Fruit fly (Drosophila melanogaster) whole organism, embryonic: ENCODE results near the gene Acp63F.

ENCODE experiments used
- CG10147 ChIP-seq: fragments of 200-800 bp; sonication (Bioruptor generic); optimal IDR thresholded peaks from 2 replicates; lab custom pipeline; 2019; ENCODE audit warnings: missing biosample characterization, mild to moderate bottlenecking, missing genetic modification characterization, moderate library complexity
- CG10462 ChIP-seq: fragments of 200-800 bp; sonication (Bioruptor generic); optimal IDR thresholded peaks from 2 replicates; lab custom pipeline; 2016; ENCODE audit warnings: missing biosample characterization, missing genetic modification characterization
- CG11093 ChIP-seq: fragments of 200-800 bp; sonication (Bioruptor generic); IDR thresholded peaks from 3 replicates; pipeline ENCODE4 v1.3.6; 2022; ENCODE audit warnings: missing biosample characterization, missing genetic modification characterization
- CG12391 ChIP-seq: fragments of 200-800 bp; sonication (Bioruptor generic); optimal IDR thresholded peaks from 3 replicates; lab custom pipeline; 2018; ENCODE audit warnings: missing biosample characterization, mild to moderate bottlenecking, missing genetic modification characterization, moderate library complexity
- CG15011 ChIP-seq: fragments of 200-800 bp; sonication (Bioruptor generic); optimal IDR thresholded peaks from 3 replicates; lab custom pipeline; 2018; ENCODE audit warnings: missing biosample characterization, mild to moderate bottlenecking, missing genetic modification characterization
- CG17359 ChIP-seq: fragments of 200-800 bp; sonication (Bioruptor generic); optimal IDR thresholded peaks from 3 replicates; lab custom pipeline; 2018; ENCODE audit warnings: missing biosample characterization, mild to moderate bottlenecking, missing genetic modification characterization, moderate library complexity
- CG17802 ChIP-seq: fragments of 200-800 bp; sonication (Bioruptor generic); optimal IDR thresholded peaks from 2 replicates; lab custom pipeline; 2018; ENCODE audit warnings: missing biosample characterization, mild to moderate bottlenecking, missing genetic modification characterization, moderate library complexity
- CG17912 ChIP-seq: fragments of 200-800 bp; sonication (Bioruptor generic); optimal IDR thresholded peaks from 2 replicates; lab custom pipeline; 2018; ENCODE audit warnings: missing biosample characterization, mild to moderate bottlenecking, missing genetic modification characterization
- CG18262 ChIP-seq: fragments of 200-800 bp; optimal IDR thresholded peaks from 3 replicates; lab custom pipeline; 2019; ENCODE audit warnings: missing biosample characterization, mild to moderate bottlenecking, missing genetic modification characterization, moderate library complexity
- CG2120 ChIP-seq: fragments of 200-800 bp; sonication (Bioruptor generic); optimal IDR thresholded peaks from 3 replicates; lab custom pipeline; 2016; ENCODE audit warnings: missing biosample characterization, missing genetic modification characterization
- CG2875 ChIP-seq: fragments of 200-800 bp; sonication (Bioruptor generic); optimal IDR thresholded peaks from 2 replicates; lab custom pipeline; 2017; ENCODE audit warnings: missing biosample characterization, mild to moderate bottlenecking, missing genetic modification characterization, missing genetic modification reagents
- CG31441 ChIP-seq: fragments of 200-800 bp; sonication (Bioruptor generic); IDR thresholded peaks from 2 replicates; pipeline ENCODE4 v1.3.6; 2022; ENCODE audit warnings: missing biosample characterization, missing genetic modification characterization
- CG6254 ChIP-seq: fragments of 200-800 bp; sonication (Bioruptor generic); optimal IDR thresholded peaks from 3 replicates; lab custom pipeline; 2017; ENCODE audit warnings: mild to moderate bottlenecking, missing biosample characterization, missing genetic modification reagents, missing genetic modification characterization
- CG6765 ChIP-seq: fragments of 200-800 bp; sonication (Bioruptor generic); optimal IDR thresholded peaks from 3 replicates; lab custom pipeline; 2017; ENCODE audit warnings: missing biosample characterization, mild to moderate bottlenecking, missing genetic modification characterization
- CG7357 ChIP-seq: fragments of 200-800 bp; sonication (Bioruptor generic); IDR thresholded peaks from 3 replicates; pipeline ENCODE4 v1.3.6; 2022; ENCODE audit warnings: missing biosample characterization, missing genetic modification characterization
- CG7839 ChIP-seq: fragments of 200-800 bp; sonication (Bioruptor generic); optimal IDR thresholded peaks from 3 replicates; lab custom pipeline; 2018; ENCODE audit warnings: missing biosample characterization, mild to moderate bottlenecking, missing genetic modification characterization, moderate library complexity
- CG7928 ChIP-seq: fragments of 200-800 bp; sonication (Bioruptor generic); optimal IDR thresholded peaks from 2 replicates; lab custom pipeline; 2017; ENCODE audit warnings: missing biosample characterization, mild to moderate bottlenecking, missing genetic modification characterization
- CG7987 ChIP-seq: fragments of 200-800 bp; sonication (Bioruptor generic); optimal IDR thresholded peaks from 2 replicates; lab custom pipeline; 2018; ENCODE audit warnings: missing biosample characterization, mild to moderate bottlenecking, missing genetic modification characterization, moderate library complexity
- CG8388 ChIP-seq: fragments of 200-800 bp; sonication (Bioruptor generic); optimal IDR thresholded peaks from 2 replicates; lab custom pipeline; 2019; ENCODE audit warnings: missing biosample characterization, mild to moderate bottlenecking, missing genetic modification characterization, moderate library complexity
- CG9817 ChIP-seq: fragments of 200-800 bp; sonication (Bioruptor generic); optimal IDR thresholded peaks from 2 replicates; lab custom pipeline; 2018; ENCODE audit warnings: missing biosample characterization, mild to moderate bottlenecking, missing genetic modification characterization, moderate library complexity
- Camta ChIP-seq: fragments of 200-800 bp; sonication (Bioruptor generic); optimal IDR thresholded peaks from 2 replicates; lab custom pipeline; 2016; ENCODE audit warnings: missing biosample characterization, missing genetic modification characterization
- Dfd ChIP-seq, 2 experiments: fragments of >200 bp; optimal IDR thresholded peaks; 2 replicates each; lab custom pipeline; 2017; ENCODE audit warnings: missing biosample characterization in 2 of 2, missing genetic modification characterization in 2 of 2
- E2f2 ChIP-seq: fragments of 200-800 bp; sonication (Bioruptor generic); IDR thresholded peaks from 2 replicates; pipeline ENCODE4 v1.3.6; 2022; ENCODE audit warnings: missing biosample characterization, missing genetic modification characterization
- HLH3B ChIP-seq: fragments of 200-800 bp; sonication (Bioruptor generic); IDR thresholded peaks from 2 replicates; pipeline ENCODE4 v1.3.6; 2022; ENCODE audit warnings: missing biosample characterization, missing genetic modification characterization
- HmgD ChIP-seq: fragments of 200-800 bp; sonication (Bioruptor generic); optimal IDR thresholded peaks from 3 replicates; lab custom pipeline; 2016; ENCODE audit warnings: missing biosample characterization, missing genetic modification characterization
- Hmr ChIP-seq: fragments of 200-800 bp; sonication (Bioruptor generic); optimal IDR thresholded peaks from 3 replicates; lab custom pipeline; 2017; ENCODE audit warnings: mild to moderate bottlenecking, missing biosample characterization, missing genetic modification reagents, missing genetic modification characterization
- Lim3 ChIP-seq: fragments of 200-800 bp; sonication (Bioruptor generic); IDR thresholded peaks from 2 replicates; pipeline ENCODE4 v1.3.6; 2022; ENCODE audit warnings: missing biosample characterization, missing genetic modification characterization
- Max ChIP-seq: fragments of 200-800 bp; sonication (Bioruptor generic); optimal IDR thresholded peaks from 2 replicates; lab custom pipeline; 2016; ENCODE audit warnings: missing biosample characterization, mild to moderate bottlenecking, missing genetic modification characterization
- Mrtf ChIP-seq: fragments of 200-800 bp; sonication (Bioruptor generic); IDR thresholded peaks from 3 replicates; pipeline ENCODE4 v1.3.6; 2022; ENCODE audit warnings: missing biosample characterization, missing genetic modification characterization
- Taf1 ChIP-seq: fragments of 200-800 bp; sonication (Bioruptor generic); IDR thresholded peaks from 2 replicates; pipeline ENCODE4 v1.3.6; 2022; ENCODE audit warnings: missing biosample characterization, missing genetic modification characterization
- Trl ChIP-seq, 3 experiments: fragments of >200 bp in 2 of 3; fragments of 200-800 bp in 1 of 3; sonication (Bioruptor generic) in 1 of 3; optimal IDR thresholded peaks; 2 replicates in 1 of 3; 3 replicates in 2 of 3; lab custom pipeline; 2016 to 2017; ENCODE audit warnings: missing biosample characterization in 1 of 3, missing genetic modification characterization in 1 of 3
- Usf ChIP-seq: fragments of 200-800 bp; sonication (Bioruptor generic); optimal IDR thresholded peaks from 2 replicates; lab custom pipeline; 2017; ENCODE audit warnings: missing genotype, missing biosample characterization, missing genetic modification characterization
- ac ChIP-seq: fragments of 200-800 bp; sonication (Bioruptor generic); optimal IDR thresholded peaks from 3 replicates; lab custom pipeline; 2017; ENCODE audit warnings: missing biosample characterization, mild to moderate bottlenecking, missing genetic modification characterization
- bowl ChIP-seq: fragments of 200-800 bp; sonication (Bioruptor generic); IDR thresholded peaks from 2 replicates; pipeline ENCODE4 v1.3.6; 2022; ENCODE audit warnings: missing biosample characterization, missing genetic modification characterization
- chm ChIP-seq: fragments of 200-800 bp; sonication (Bioruptor generic); IDR thresholded peaks from 2 replicates; pipeline ENCODE4 v1.3.6; 2022; ENCODE audit warnings: missing biosample characterization, missing genetic modification characterization
- eve ChIP-seq, 2 experiments: fragments of >200 bp; optimal IDR thresholded peaks; 2 replicates each; lab custom pipeline; 2017; ENCODE audit warnings: missing biosample characterization in 2 of 2, missing genetic modification characterization in 2 of 2
- gfzf ChIP-seq: fragments of 200-800 bp; sonication (Bioruptor generic); optimal IDR thresholded peaks from 2 replicates; lab custom pipeline; 2016; ENCODE audit warnings: missing biosample characterization, mild to moderate bottlenecking, missing genetic modification characterization, moderate library complexity
- gsb ChIP-seq: fragments of 200-800 bp; sonication (Bioruptor generic); IDR thresholded peaks from 2 replicates; pipeline ENCODE4 v1.3.6; 2022; ENCODE audit warnings: missing biosample characterization, missing genetic modification characterization
- hbn ChIP-seq: fragments of 200-800 bp; sonication (Bioruptor generic); IDR thresholded peaks from 2 replicates; pipeline ENCODE4 v1.3.6; 2022; ENCODE audit warnings: missing biosample characterization, missing genetic modification characterization; ENCODE audit not compliant: partially characterized antibody
- insv ChIP-seq, 2 experiments: fragments of 200-800 bp; sonication (Bioruptor generic); optimal IDR thresholded peaks; 3 replicates each; lab custom pipeline; 2016 to 2018; ENCODE audit warnings: missing biosample characterization in 2 of 2, missing genetic modification characterization in 2 of 2
- kni ChIP-seq: fragments of 200-800 bp; sonication (Bioruptor generic); optimal IDR thresholded peaks from 3 replicates; lab custom pipeline; 2017; ENCODE audit warnings: mild to moderate bottlenecking, missing biosample characterization, missing genetic modification reagents, missing genetic modification characterization
- lbe ChIP-seq: fragments of 200-800 bp; sonication (Bioruptor generic); optimal IDR thresholded peaks from 2 replicates; lab custom pipeline; 2016; ENCODE audit warnings: missing biosample characterization, mild to moderate bottlenecking, missing genetic modification characterization
- odd ChIP-seq: fragments of 200-800 bp; sonication (Bioruptor generic); optimal IDR thresholded peaks from 2 replicates; lab custom pipeline; 2017; ENCODE audit warnings: missing biosample characterization, mild to moderate bottlenecking, missing genetic modification characterization
- prd ChIP-seq, 3 experiments: fragments of >200 bp in 2 of 3; fragments of 200-800 bp in 1 of 3; sonication (Bioruptor generic) in 1 of 3; optimal IDR thresholded peaks in 2 of 3; IDR thresholded peaks in 1 of 3; 2 replicates in 2 of 3; 3 replicates in 1 of 3; pipeline versions ENCODE4 v1.3.6 to Lab custom; 2017 to 2022; ENCODE audit warnings: missing biosample characterization in 1 of 3, missing genetic modification characterization in 1 of 3
- ro ChIP-seq: fragments of 200-800 bp; sonication (Bioruptor generic); IDR thresholded peaks from 2 replicates; pipeline ENCODE4 v1.3.6; 2022; ENCODE audit warnings: missing biosample characterization, missing genetic modification characterization
- sens-2 ChIP-seq: fragments of 200-800 bp; sonication (Bioruptor generic); IDR thresholded peaks from 2 replicates; pipeline ENCODE4 v1.3.6; 2022; ENCODE audit warnings: missing biosample characterization, missing genetic modification characterization
- tin ChIP-seq: fragments of 200-800 bp; sonication (Bioruptor generic); optimal IDR thresholded peaks from 3 replicates; lab custom pipeline; 2016; ENCODE audit warnings: missing biosample characterization, missing genetic modification characterization
- tna ChIP-seq: fragments of 200-800 bp; sonication (Bioruptor generic); IDR thresholded peaks from 2 replicates; pipeline ENCODE4 v1.3.6; 2022; ENCODE audit warnings: missing biosample characterization, missing genetic modification characterization; ENCODE audit not compliant: partially characterized antibody
- yki ChIP-seq: fragments of >200 bp; optimal IDR thresholded peaks from 3 replicates; lab custom pipeline; 2018

Acp63F gene

DNA sequence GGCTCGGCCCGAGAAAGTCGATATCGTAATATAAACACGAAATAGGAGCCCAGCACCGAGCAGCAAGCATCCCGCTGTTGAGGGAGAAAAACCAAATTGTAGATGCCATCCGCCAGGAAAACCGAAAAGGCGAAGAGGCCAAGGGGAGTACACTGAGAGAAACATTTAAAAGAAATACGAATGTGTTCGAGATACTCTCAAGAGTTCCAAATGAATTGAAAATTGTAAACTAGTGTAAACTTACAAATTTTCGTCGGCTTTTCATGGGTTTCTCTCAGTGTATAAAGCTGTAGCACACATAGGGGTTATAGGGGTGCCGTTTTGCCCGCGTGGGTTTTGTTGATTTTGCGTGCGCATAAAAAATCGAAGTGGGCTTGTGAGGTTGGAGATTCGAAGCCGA, 13.5 kb downstream of the Acp63F start (continued):
- TF ChIP-seq CG2120 (peak; percentile 95), Trl (optimal IDR thresholded peaks at IDR 0.05; lab: Kevin White, UChicago) (no peak), Trl (GFP tag; optimal IDR thresholded peaks at IDR 0.05; lab: Kevin White, UChicago) (peak; percentile 53), E2f2 (peak; percentile 57), CG12391 (tag; lab: Kevin White, UChicago) (peak; percentile 78), CG7839 (tag; lab: Kevin White, UChicago) (peak; percentile 77), prd (optimal IDR thresholded peaks at IDR 0.05; lab: Kevin White, UChicago) (no peak), prd (GFP tag; IDR thresholded peaks at IDR 0.05; lab: Robert Waterston, UW) (peak; percentile 86), insv (GFP tag; optimal IDR thresholded peaks at IDR 0.05; lab: Kevin White, UChicago) (peak in 1 of 2 experiments; percentile 29), CG6765 (peak; percentile 62), tna (GFP tag; lab: Robert Waterston, UW) (no peak), CG17912 (GFP tag; lab: Kevin White, UChicago) (no peak), gfzf (no peak), CG7987 (GFP tag; lab: Kevin White, UChicago) (no peak), CG6254 (GFP tag; lab: Kevin White, UChicago) (no peak), CG9817 (tag; lab: Kevin White, UChicago) (peak; percentile 65), gsb (0 out of 2 replicates have a peak, but pooled peaks have one; percentile 14), CG7357 (GFP tag; lab: Robert Waterston, UW) (peak; percentile 48; the same call in 1 of the 3 replicates), CG18262 (tag; lab: Kevin White, UChicago) (peak; percentile 48), sens-2 (GFP tag; lab: Robert Waterston, UW) (peak; percentile 58; the same call in 1 of the 2 replicates), tin (GFP tag; lab: Kevin White, UChicago) (peak; percentile 53), Dfd (GFP tag; optimal IDR thresholded peaks at IDR 0.05; lab: Kevin White, UChicago) (no peak), lbe (GFP tag; lab: Kevin White, UChicago) (peak; percentile 6), Usf (GFP tag; lab: Kevin White, UChicago) (no peak), CG2875 (peak; percentile 13), Taf1 (peak; percentile 53; the same call in 1 of the 2 replicates), CG15011 (GFP tag; lab: Kevin White, UChicago) (peak; percentile 34), CG11093 (GFP tag; lab: Robert Waterston, UW) (no peak), Hmr (peak; percentile 91), ro (GFP tag; lab: Robert Waterston, UW) (peak; percentile 25; the same call in 1 of the 2 replicates), Mrtf (peak; percentile 71), kni (no peak), Camta (peak; percentile 0), HLH3B (GFP tag; lab: Robert Waterston, UW) (peak; percentile 79), odd (peak; percentile 64), CG31441 (GFP tag; lab: Robert Waterston, UW) (peak; percentile 68), Max (GFP tag; lab: Kevin White, UChicago) (peak; percentile 35), chm (GFP tag; lab: Robert Waterston, UW) (peak; percentile 66; the same call in 1 of the 2 replicates), CG17359 (peak; percentile 66), CG7928 (peak; percentile 43), CG10462 (GFP tag; lab: Kevin White, UChicago) (peak; percentile 42), bowl (GFP tag; lab: Robert Waterston, UW) (0 out of 2 replicates have a peak, but pooled peaks have one; percentile 31), eve (GFP tag; optimal IDR thresholded peaks at IDR 0.05; lab: Kevin White, UChicago) (no peak), CG8388 (GFP tag; lab: Kevin White, UChicago) (peak; percentile 36), ac (no peak), CG17802 (tag; lab: Kevin White, UChicago) (no peak), HmgD (GFP tag; lab: Kevin White, UChicago) (peak; percentile 14), CG10147 (GFP tag; lab: Kevin White, UChicago) (peak; percentile 63), hbn (no peak), Lim3 (0 out of 2 replicates have a peak, but pooled peaks have one; percentile 48), yki (lab: Kevin White, UChicago) (no peak)
